Fruit fly (Drosophila melanogaster) S2 (cell line): ENCODE results near the gene CG34298.

Source experiments
- CG8478 ChIP-seq: fragments of >200 bp; optimal IDR thresholded peaks from 2 replicates; lab custom pipeline; 2018
- CTCF ChIP-seq, 2 experiments: fragments of >200 bp; optimal IDR thresholded peaks; 2 replicates each; lab custom pipeline; 2018

CG34298 gene

DNA sequence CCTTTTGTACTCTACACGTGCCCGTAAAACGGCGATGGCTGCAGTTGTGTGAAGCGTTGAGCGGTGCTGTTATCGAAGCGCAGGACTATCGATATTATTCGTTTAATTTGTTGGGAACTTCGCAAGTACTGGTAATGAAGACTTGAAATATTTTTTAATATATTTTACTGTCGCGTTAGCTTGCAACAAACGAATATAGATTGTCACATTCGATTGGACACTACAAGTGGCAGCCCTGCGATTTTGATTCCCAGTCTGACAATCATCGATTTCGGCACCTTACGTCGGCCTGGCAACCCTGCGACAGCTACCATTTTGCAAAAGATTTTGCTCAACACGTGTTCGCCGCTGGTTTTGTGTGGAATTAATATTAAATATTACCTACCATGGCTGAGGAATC lies 5.1 kb downstream of the CG34298 start, which contains the start of the genes Nlp and Nph:
Gene Nlp, plus strand, starts transcription at position 138 of the 400 bp plus-strand sequence.
Gene Nph, minus strand, starts transcription at position 214 of the 400 bp plus-strand sequence.
- TF ChIP-seq CTCF (optimal IDR thresholded peaks at IDR 0.05; lab: Kevin White, UChicago) (peak in 1 of 2 experiments; percentile 2), CG8478 (lab: Kevin White, UChicago) (no peak)

- no peak for TF ChIP-seq CTCF (optimal IDR thresholded peaks at IDR 0.05; lab: Kevin White, UChicago)
- no peak for TF ChIP-seq CG8478 (lab: Kevin White, UChicago)
These were observed 5.9 kb downstream of the CG34298 start for dm6 chr3R:30005332-30005979.

DNA sequence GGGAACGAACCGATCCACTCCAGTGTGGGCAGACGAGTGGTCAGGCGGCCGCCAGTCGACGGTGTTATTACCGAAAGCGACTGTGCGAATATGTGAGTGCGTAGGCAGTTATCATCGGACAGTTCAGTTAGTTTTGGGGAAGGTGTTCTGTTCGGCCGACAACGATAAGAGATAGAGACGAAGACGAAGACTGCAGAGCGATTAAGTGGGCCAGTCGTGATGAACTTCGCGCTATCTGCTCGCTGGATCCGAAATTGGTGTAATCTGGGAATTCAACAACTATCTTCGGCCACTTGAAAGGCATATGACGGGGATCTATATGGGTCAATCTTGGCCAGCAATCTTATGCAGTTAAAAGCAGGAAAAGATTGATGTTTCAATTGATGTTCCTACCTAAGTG lies 9.6 kb downstream of the CG34298 start, which contains the start of gene CG7912:
Gene CG7912, minus strand, starts transcription at position 17 of the 400 bp plus-strand sequence.
- TF ChIP-seq CTCF (optimal IDR thresholded peaks at IDR 0.05; lab: Kevin White, UChicago) (no peak), CG8478 (lab: Kevin White, UChicago) (no peak)

DNA sequence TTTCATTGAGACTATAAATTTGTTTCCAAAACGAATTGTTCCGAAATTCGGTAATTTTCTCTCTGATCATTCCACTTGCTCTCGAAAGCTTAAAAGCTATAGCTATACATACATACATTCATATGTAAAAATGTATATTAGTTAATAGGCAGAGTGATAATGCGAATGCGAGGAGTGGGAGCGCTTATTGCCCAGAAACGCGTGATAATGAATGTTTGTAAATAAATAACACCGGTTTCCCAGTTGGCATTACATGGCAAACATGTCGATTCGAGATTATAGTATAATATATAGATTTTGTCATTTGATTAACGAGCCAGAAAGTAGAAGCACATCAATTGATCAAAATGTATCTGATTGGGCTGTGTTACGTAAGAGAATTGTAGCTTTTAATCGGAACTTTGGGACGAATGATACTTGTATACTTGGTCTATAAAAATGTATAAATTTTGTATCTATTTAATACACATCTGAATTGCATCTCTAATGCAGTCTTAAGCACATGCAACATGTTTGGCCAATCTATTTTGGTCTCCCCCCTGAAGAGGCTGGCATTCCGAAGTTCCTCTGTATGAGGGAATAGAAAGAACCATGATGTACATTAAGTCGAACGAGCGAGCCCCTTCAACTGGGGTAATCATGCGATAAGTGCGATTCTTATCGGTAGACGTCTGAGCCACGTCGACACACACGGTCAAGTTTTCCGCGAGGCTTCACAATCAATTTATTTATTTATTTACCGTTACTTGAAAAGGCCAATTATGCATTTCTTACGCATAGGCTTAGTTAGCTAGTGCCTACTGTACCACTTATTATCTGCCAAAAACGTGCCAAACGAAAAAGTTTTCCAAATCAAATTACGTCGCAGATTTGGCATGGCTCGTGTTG lies 13.3 kb downstream of the CG34298 start:
- no peak for TF ChIP-seq CG8478 (lab: Kevin White, UChicago)
- no peak for TF ChIP-seq CTCF (optimal IDR thresholded peaks at IDR 0.05; lab: Kevin White, UChicago)

- TF ChIP-seq CTCF (optimal IDR thresholded peaks at IDR 0.05; lab: Kevin White, UChicago): no peak
- TF ChIP-seq CG8478 (lab: Kevin White, UChicago): no peak
These were observed 14.3 kb downstream of the CG34298 start for dm6 chr3R:30013909-30014308.

dm6 chr3R:30014480-30014879 lies 14.9 kb downstream of the CG34298 start:
- TF ChIP-seq CG8478 (lab: Kevin White, UChicago) (no peak), CTCF (optimal IDR thresholded peaks at IDR 0.05; lab: Kevin White, UChicago) (no peak)

- TF ChIP-seq CG8478 (lab: Kevin White, UChicago) (no peak), CTCF (optimal IDR thresholded peaks at IDR 0.05; lab: Kevin White, UChicago) (no peak)
These were observed 15.5 kb downstream of the CG34298 start, which contains the start of gene CG7920 for dm6 chr3R:30014977-30015514. Gene CG7920, minus strand, starts transcription at chr3R:30015284.

DNA sequence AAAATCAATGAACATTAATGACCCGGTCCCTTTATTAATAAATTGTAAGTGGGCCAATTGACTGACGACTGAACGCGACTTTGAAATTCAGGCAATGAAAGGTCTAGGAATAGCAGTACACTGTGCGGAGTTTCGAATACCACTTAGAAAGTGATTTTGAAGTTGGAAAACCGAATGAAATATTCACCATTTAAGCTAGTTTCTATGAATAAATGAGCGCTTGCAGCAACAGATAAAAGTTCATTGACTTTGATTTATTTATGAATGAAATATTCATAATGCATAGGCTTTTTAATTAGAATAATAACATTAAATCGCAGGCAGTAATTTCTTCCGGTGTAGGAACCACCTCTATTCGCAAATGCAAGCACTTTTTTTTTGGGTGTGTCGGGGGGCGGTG lies 21.4 kb downstream of the CG34298 start:
- TF ChIP-seq CG8478 (lab: Kevin White, UChicago): no peak
- TF ChIP-seq CTCF (optimal IDR thresholded peaks at IDR 0.05; lab: Kevin White, UChicago): no peak

dm6 chr3R:30021559-30022451 lies 22.2 kb downstream of the CG34298 start, which contains the start of gene Mgat2:
Gene Mgat2, minus strand, starts transcription at chr3R:30022221.
- no peak for TF ChIP-seq CG8478 (lab: Kevin White, UChicago)
- TF ChIP-seq CTCF (optimal IDR thresholded peaks at IDR 0.05; lab: Kevin White, UChicago): no peak

- TF ChIP-seq CTCF (optimal IDR thresholded peaks at IDR 0.05; lab: Kevin White, UChicago): peak; percentile 99 to 100
- no peak for TF ChIP-seq CG8478 (lab: Kevin White, UChicago)
These were observed 22.9 kb downstream of the CG34298 start, which contains the start of the genes RpS28a and Axn for dm6 chr3R:30022452-30023028. Gene RpS28a, minus strand, starts transcription at chr3R:30022648. Gene Axn, plus strand, starts transcription at chr3R:30022842.

DNA sequence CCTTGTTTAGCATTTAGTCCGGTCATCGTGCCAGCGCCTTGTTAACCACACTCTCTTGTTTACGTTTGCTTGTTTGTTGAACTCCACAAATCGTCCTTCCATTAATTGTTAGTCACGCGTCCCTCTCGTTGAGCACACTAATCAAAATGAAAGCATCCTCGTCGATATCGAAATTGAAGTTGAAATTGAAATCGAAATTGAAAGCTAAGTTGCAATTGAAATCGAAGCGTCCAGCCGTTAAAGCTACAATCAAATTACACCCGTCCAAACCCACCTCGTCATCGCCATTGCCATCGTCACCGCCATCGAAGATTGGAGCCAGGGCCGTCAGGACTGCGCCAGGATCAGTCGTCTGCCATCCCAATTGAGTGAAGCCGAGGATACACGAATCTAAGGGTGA lies 23.9 kb downstream of the CG34298 start:
- TF ChIP-seq CTCF (optimal IDR thresholded peaks at IDR 0.05; lab: Kevin White, UChicago) (no peak), CG8478 (lab: Kevin White, UChicago) (no peak)

DNA sequence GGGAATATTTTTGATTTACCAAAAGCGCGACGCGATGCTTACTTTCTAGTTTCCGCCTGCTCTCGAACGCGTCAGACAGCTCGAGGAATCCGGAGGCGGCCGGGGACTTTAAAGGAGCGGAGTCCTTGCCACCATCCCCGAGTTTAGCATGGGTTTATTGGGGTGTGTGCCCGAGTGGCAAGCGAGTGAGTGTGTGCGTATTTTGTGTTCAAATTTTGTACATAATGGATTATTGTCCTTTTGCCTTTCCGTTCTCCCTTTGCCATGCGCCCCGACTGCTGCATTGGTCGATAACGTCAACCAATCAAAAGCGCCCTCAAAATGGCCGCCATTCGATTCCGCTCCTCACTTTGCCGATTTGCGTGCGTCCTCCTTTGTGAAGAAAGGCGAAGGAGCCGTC lies 30.5 kb downstream of the CG34298 start:
- TF ChIP-seq CTCF (optimal IDR thresholded peaks at IDR 0.05; lab: Kevin White, UChicago) (no peak), CG8478 (lab: Kevin White, UChicago) (no peak)

DNA sequence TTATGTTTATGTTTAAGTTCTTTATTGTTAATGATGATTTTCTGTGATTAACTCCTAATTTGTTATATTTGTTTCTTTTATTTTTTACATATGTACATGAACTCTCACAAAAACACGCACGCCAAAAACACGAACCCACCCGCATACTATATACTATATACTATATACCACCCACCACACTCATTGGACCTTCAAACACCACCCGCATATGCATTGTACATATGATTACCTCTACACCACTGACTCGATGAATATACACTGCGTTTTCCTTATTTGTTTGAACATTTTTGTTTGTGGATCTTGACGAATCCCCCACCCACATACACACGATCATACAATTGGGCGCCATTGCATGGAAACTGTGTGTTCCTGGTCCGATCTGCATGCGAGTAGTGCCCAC lies 32.7 kb downstream of the CG34298 start:
- TF ChIP-seq CTCF (optimal IDR thresholded peaks at IDR 0.05; lab: Kevin White, UChicago) (no peak), CG8478 (lab: Kevin White, UChicago) (no peak)
